Worm (Caenorhabditis elegans) whole organism, mixed stage, embryonic: ENCODE data around the gene sea-2.

Experiments used
- ceh-43 ChIP-seq: fragments of 200-800 bp; sonication (Bioruptor generic); optimal IDR thresholded peaks from 2 replicates; lab custom pipeline; 2018; ENCODE audit warnings: mild to moderate bottlenecking, missing genetic modification characterization, moderate library complexity, missing compliant biosample characterization
- ces-1 ChIP-seq: fragments of 150-350 bp; optimal IDR thresholded peaks from 2 replicates; lab custom pipeline; 2014; ENCODE audit warnings: missing biosample characterization, missing genetic modification reagents, missing genetic modification characterization
- nhr-12 ChIP-seq: fragments of 150-350 bp; optimal IDR thresholded peaks from 2 replicates; lab custom pipeline; 2014; ENCODE audit warnings: missing biosample characterization, missing genetic modification characterization
- nhr-28 ChIP-seq: fragments of 150-350 bp; optimal IDR thresholded peaks from 2 replicates; lab custom pipeline; 2014; ENCODE audit warnings: missing biosample characterization, missing genetic modification characterization
- sptf-1 ChIP-seq: sonication (generic microtip); optimal IDR thresholded peaks from 2 replicates; lab custom pipeline; 2017; ENCODE audit warnings: mild to moderate bottlenecking, missing genetic modification characterization, moderate library complexity, missing compliant biosample characterization
- unc-39 ChIP-seq: fragments of 150-350 bp; optimal IDR thresholded peaks from 2 replicates; lab custom pipeline; 2014; ENCODE audit warnings: missing biosample characterization, missing genetic modification characterization
- unc-62 ChIP-seq: fragments of 150-350 bp; optimal IDR thresholded peaks from 2 replicates; lab custom pipeline; 2014; ENCODE audit warnings: missing biosample characterization, missing genetic modification reagents, missing genetic modification characterization

DNA sequence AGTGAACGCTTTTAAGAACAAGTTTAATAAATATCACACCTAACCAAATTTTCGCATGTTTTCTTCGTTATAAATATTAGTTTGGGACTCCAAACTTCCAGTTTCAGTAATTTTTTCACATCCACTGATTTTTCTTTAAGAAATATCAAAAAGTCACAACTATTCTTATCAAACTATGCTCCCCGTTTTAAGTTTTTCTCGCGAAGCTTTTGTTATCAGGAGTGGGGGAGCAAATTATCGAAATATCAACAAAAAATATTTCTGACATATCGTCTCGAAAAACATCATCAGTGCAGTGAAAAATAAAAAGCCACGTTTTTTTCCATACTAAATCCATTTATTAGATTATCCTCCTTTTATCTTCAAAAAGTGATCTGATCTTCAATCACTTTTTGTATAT, 41.9 kb downstream of the sea-2 start:
- TF ChIP-seq unc-62, result no peak
- TF ChIP-seq ces-1, result no peak
- TF ChIP-seq sptf-1, result no peak
- no peak for TF ChIP-seq unc-39 (tag; lab: Kevin White, UChicago)
- no peak for TF ChIP-seq nhr-12 (tag; lab: Kevin White, UChicago)
- TF ChIP-seq ceh-43 (GFP tag; lab: Kevin White, UChicago), result no peak
- no peak for TF ChIP-seq nhr-28
